Fruit fly (Drosophila melanogaster): ENCODE data around the gene CG10469.

The CG10469 gene

dm6 chr3L:6097270-6097669, 4.2 kb upstream of the CG10469 start, which contains the start of gene Ets65A (continued):
- TF ChIP-seq cato (GFP tag; optimal IDR thresholded peaks at IDR 0.05; ENCODE audit: borderline replicate concordance) (no peak), chinmo (GFP tag; IDR thresholded peaks at IDR 0.05; ENCODE audit: partially characterized antibody) (0 out of 4 replicates have a peak, but pooled peaks have one; percentile 12)

dm6 chr3L:6094697-6095096, 1.6 kb upstream of the CG10469 start, which contains the start of the genes CG10467 and loj:
Gene CG10467 (minus strand): TSS chr3L:6094747.
Gene loj (plus strand): TSS chr3L:6094987.
- TF ChIP-seq Sry-δ (GFP tag; optimal IDR thresholded peaks at IDR 0.05) (peak; percentile 91), CG14441 (GFP tag; IDR thresholded peaks at IDR 0.05) (peak; percentile 98), schlank (tag; optimal IDR thresholded peaks at IDR 0.05) (peak; percentile 64), pnt (GFP tag; optimal IDR thresholded peaks at IDR 0.05) (peak; percentile 82), Dek (tag; optimal IDR thresholded peaks at IDR 0.05) (peak; percentile 93), slp2 (GFP tag; optimal IDR thresholded peaks at IDR 0.05) (peak; percentile 72), row (GFP tag; IDR thresholded peaks at IDR 0.05) (peak; percentile 98), slbo (GFP tag; IDR thresholded peaks at IDR 0.05) (peak; percentile 99), nau (GFP tag; optimal IDR thresholded peaks at IDR 0.05) (peak; percentile 79), CG3065 (GFP tag; optimal IDR thresholded peaks at IDR 0.05) (peak; percentile 90), jing (GFP tag; optimal IDR thresholded peaks at IDR 0.05) (peak; percentile 87), ara (GFP tag; IDR thresholded peaks at IDR 0.05) (peak; percentile 96), Hsf (GFP tag; optimal IDR thresholded peaks at IDR 0.05) (peak; percentile 94), CG8765 (GFP tag; IDR thresholded peaks at IDR 0.05) (peak; percentile 95), CG2120 (GFP tag; optimal IDR thresholded peaks at IDR 0.05) (peak; percentile 95), bbx (GFP tag; IDR thresholded peaks at IDR 0.05; ENCODE audit: partially characterized antibody) (peak; percentile 58), CG7372 (GFP tag; IDR thresholded peaks at IDR 0.05) (peak; percentile 97), Fer1 (GFP tag; optimal IDR thresholded peaks at IDR 0.05) (peak; percentile 90), Bdp1 (GFP tag; optimal IDR thresholded peaks at IDR 0.05) (peak; percentile 78), CG7786 (GFP tag; optimal IDR thresholded peaks at IDR 0.05) (peak; percentile 83), crc (GFP tag; optimal IDR thresholded peaks at IDR 0.05) (peak; percentile 56), CG2889 (GFP tag; IDR thresholded peaks at IDR 0.05) (peak; percentile 96), her (GFP tag; optimal IDR thresholded peaks at IDR 0.05) (peak; percentile 45), CG9797 (GFP tag; optimal IDR thresholded peaks at IDR 0.05) (peak; percentile 47), CG9817 (tag; optimal IDR thresholded peaks at IDR 0.05) (peak; percentile 98), Poxn (GFP tag; IDR thresholded peaks at IDR 0.05) (peak; percentile 93), esg (GFP tag; conservative IDR thresholded peaks at IDR 0.05) (peak; percentile 98), CG11456 (GFP tag; IDR thresholded peaks at IDR 0.05) (peak; percentile 98), CG18476 (GFP tag; optimal IDR thresholded peaks at IDR 0.05) (peak; percentile 83), Deaf1 (tag; optimal IDR thresholded peaks at IDR 0.05) (peak; percentile 73), CG4424 (GFP tag; optimal IDR thresholded peaks at IDR 0.05) (peak; percentile 97), CG12299 (tag; optimal IDR thresholded peaks at IDR 0.05) (peak; percentile 81), kay (GFP tag; optimal IDR thresholded peaks at IDR 0.05) (peak; percentile 92), rib (GFP tag; IDR thresholded peaks at IDR 0.05) (peak; percentile 93), kni (GFP tag; optimal IDR thresholded peaks at IDR 0.05) (peak; percentile 77), CG2129 (GFP tag; IDR thresholded peaks at IDR 0.05; ENCODE audit: partially characterized antibody) (peak; percentile 63), gcm (GFP tag; optimal IDR thresholded peaks at IDR 0.05) (peak; percentile 88), C15 (GFP tag; IDR thresholded peaks at IDR 0.05) (peak; percentile 87), CG10321 (GFP tag; IDR thresholded peaks at IDR 0.05) (peak; percentile 57; the same call in 1 of the 2 replicates), CG8388 (GFP tag; optimal IDR thresholded peaks at IDR 0.05) (peak; percentile 89), ATbp (GFP tag; optimal IDR thresholded peaks at IDR 0.05) (peak; percentile 85), CG10366 (GFP tag; IDR thresholded peaks at IDR 0.05) (peak; percentile 97), hbn (GFP tag; IDR thresholded peaks at IDR 0.05; ENCODE audit: partially characterized antibody) (peak; percentile 63), E2f2 (GFP tag; IDR thresholded peaks at IDR 0.05) (peak; percentile 84), Hand (GFP tag; optimal IDR thresholded peaks at IDR 0.05) (peak; percentile 61), CrebB (tag; optimal IDR thresholded peaks at IDR 0.05) (peak; percentile 78), aop (GFP tag; IDR thresholded peaks at IDR 0.05) (peak; percentile 77; the same call in 1 of the 2 replicates)
